Worm (Caenorhabditis elegans) whole organism, L4 larva: ENCODE results near the gene acs-6.

Source experiments
- D1046.2 ChIP-seq: fragments of 200-800 bp; sonication (Bioruptor generic); IDR thresholded peaks from 2 replicates; pipeline ENCODE4 v1.3.6; 2022; ENCODE audit warnings: missing genetic modification characterization, missing compliant biosample characterization
- R02D3.7 ChIP-seq: fragments of 150-350 bp; sonication (generic microtip); optimal IDR thresholded peaks from 3 replicates; lab custom pipeline; 2014; ENCODE audit warnings: missing biosample characterization, missing genetic modification characterization
- T26A8.4 ChIP-seq: fragments of 200-800 bp; sonication (Bioruptor generic); IDR thresholded peaks from 2 replicates; pipeline ENCODE4 v1.3.6; 2022; ENCODE audit warnings: missing genetic modification characterization, missing compliant biosample characterization
- Y48G9A.11 ChIP-seq: fragments of 200-800 bp; sonication (Bioruptor generic); IDR thresholded peaks from 2 replicates; pipeline ENCODE4 v1.3.6; 2022; ENCODE audit warnings: missing genetic modification reagents, missing genetic modification characterization, missing compliant biosample characterization
- aha-1 ChIP-seq: fragments of 150-350 bp; peaks from one replicate; lab custom pipeline; 2014; ENCODE audit warnings: missing biosample characterization, missing genetic modification characterization
- ceh-32 ChIP-seq: sonication (generic microtip); optimal IDR thresholded peaks from 2 replicates; lab custom pipeline; 2016; ENCODE audit warnings: mild to moderate bottlenecking, missing genetic modification characterization, missing compliant biosample characterization; ENCODE audit not compliant: poor library complexity
- ceh-44 ChIP-seq: fragments of 200-800 bp; sonication (Bioruptor generic); IDR thresholded peaks from 2 replicates; pipeline ENCODE4 v1.3.6; 2022; ENCODE audit warnings: missing genetic modification reagents, missing genetic modification characterization, missing compliant biosample characterization
- daf-16 ChIP-seq, 3 experiments: sonication (generic microtip); optimal IDR thresholded peaks; 2 replicates each; lab custom pipeline; 2016 to 2017; ENCODE audit warnings: missing genetic modification characterization in 3 of 3, missing genetic modification reagents in 3 of 3, mild to moderate bottlenecking in 2 of 3, missing compliant biosample characterization in 2 of 3, missing biosample characterization in 1 of 3, moderate library complexity in 1 of 3
- daf-19 ChIP-seq: fragments of 200-800 bp; sonication (Bioruptor generic); conservative IDR thresholded peaks from 2 replicates; pipeline ENCODE4 v1.3.6; 2022; ENCODE audit warnings: missing genetic modification characterization, missing compliant biosample characterization
- daf-8 ChIP-seq: fragments of 200-800 bp; sonication (Bioruptor generic); IDR thresholded peaks from 2 replicates; pipeline ENCODE4 v1.3.6; 2022; ENCODE audit warnings: missing genetic modification characterization, missing compliant biosample characterization
- dmd-8 ChIP-seq: fragments of 200-800 bp; sonication (Bioruptor generic); IDR thresholded peaks from 2 replicates; pipeline ENCODE4 v1.3.6; 2022; ENCODE audit warnings: missing genetic modification characterization, missing compliant biosample characterization
- dpl-1 ChIP-seq: fragments of 150-350 bp; optimal IDR thresholded peaks from 2 replicates; lab custom pipeline; 2014; ENCODE audit warnings: missing biosample characterization, missing genetic modification reagents, missing genetic modification characterization
- dve-1 ChIP-seq: sonication (generic microtip); optimal IDR thresholded peaks from 2 replicates; lab custom pipeline; 2017; ENCODE audit warnings: antibody characterized with exemption, mild to moderate bottlenecking, missing genetic modification characterization, missing compliant biosample characterization; ENCODE audit not compliant: insufficient read depth
- hlh-11 ChIP-seq: fragments of 200-800 bp; sonication (Bioruptor generic); optimal IDR thresholded peaks from 2 replicates; lab custom pipeline; 2018; ENCODE audit warnings: mild to moderate bottlenecking, missing genetic modification characterization, missing compliant biosample characterization
- hlh-30 ChIP-seq: sonication (generic microtip); optimal IDR thresholded peaks from 2 replicates; lab custom pipeline; 2017; ENCODE audit warnings: antibody characterized with exemption, mild to moderate bottlenecking, missing genetic modification characterization, missing compliant biosample characterization; ENCODE audit not compliant: insufficient read depth
- jun-1 ChIP-seq: fragments of 150-350 bp; optimal IDR thresholded peaks from 2 replicates; lab custom pipeline; 2014; ENCODE audit warnings: missing biosample characterization, missing genetic modification reagents, missing genetic modification characterization
- lim-7 ChIP-seq: fragments of 200-800 bp; sonication (Bioruptor generic); IDR thresholded peaks from 2 replicates; pipeline ENCODE4 v1.3.6; 2022; ENCODE audit warnings: missing genetic modification characterization, missing compliant biosample characterization
- lin-1 ChIP-seq: fragments of 200-800 bp; sonication (Bioruptor generic); IDR thresholded peaks from 2 replicates; pipeline ENCODE4 v1.3.6; 2022; ENCODE audit warnings: missing genetic modification reagents, missing genetic modification characterization, missing compliant biosample characterization
- lin-15B ChIP-seq: fragments of 150-350 bp; sonication (generic microtip); optimal IDR thresholded peaks from 3 replicates; lab custom pipeline; 2014; ENCODE audit warnings: missing biosample characterization, missing genetic modification characterization
- lin-29 ChIP-seq: fragments of 200-800 bp; sonication (Bioruptor generic); IDR thresholded peaks from 2 replicates; pipeline ENCODE4 v1.3.6; 2022; ENCODE audit warnings: missing genetic modification reagents, missing genetic modification characterization, missing compliant biosample characterization
- lsy-2 ChIP-seq, 2 experiments: fragments of 150-350 bp in 1 of 2; sonication (generic microtip) in 1 of 2; optimal IDR thresholded peaks; 2 replicates each; lab custom pipeline; 2014 to 2017; ENCODE audit warnings: missing biosample characterization in 2 of 2, missing genetic modification characterization in 2 of 2
- mxl-3 ChIP-seq: fragments of 200-800 bp; sonication (Bioruptor generic); optimal IDR thresholded peaks from 2 replicates; lab custom pipeline; 2018; ENCODE audit warnings: mild to moderate bottlenecking, missing genetic modification characterization, missing compliant biosample characterization
- nhr-102 ChIP-seq: sonication (generic microtip); optimal IDR thresholded peaks from 2 replicates; lab custom pipeline; 2016; ENCODE audit warnings: mild to moderate bottlenecking, missing genetic modification characterization, moderate library complexity, missing compliant biosample characterization
- nhr-11 ChIP-seq: fragments of 150-350 bp; optimal IDR thresholded peaks from 2 replicates; lab custom pipeline; 2014; ENCODE audit warnings: missing biosample characterization, missing genetic modification characterization
- nhr-237 ChIP-seq: sonication (generic microtip); optimal IDR thresholded peaks from 2 replicates; lab custom pipeline; 2017; ENCODE audit warnings: missing biosample characterization, missing genetic modification characterization
- nhr-28 ChIP-seq: fragments of 150-350 bp; optimal IDR thresholded peaks from 2 replicates; lab custom pipeline; 2014; ENCODE audit warnings: missing biosample characterization, missing genetic modification characterization
- nhr-41 ChIP-seq: fragments of 200-800 bp; sonication (Bioruptor generic); IDR thresholded peaks from 2 replicates; pipeline ENCODE4 v1.3.6; 2022; ENCODE audit warnings: missing genetic modification reagents, missing genetic modification characterization, missing compliant biosample characterization
- nhr-42 ChIP-seq: fragments of 200-800 bp; sonication (Bioruptor generic); IDR thresholded peaks from 2 replicates; pipeline ENCODE4 v1.3.6; 2022; ENCODE audit warnings: missing genetic modification characterization, missing compliant biosample characterization
- nhr-6 ChIP-seq: fragments of 150-350 bp; optimal IDR thresholded peaks from 2 replicates; lab custom pipeline; 2014; ENCODE audit warnings: missing biosample characterization, missing genetic modification characterization
- pha-4 ChIP-seq, 2 experiments: fragments of 150-350 bp in 1 of 2; fragments of 200-800 bp in 1 of 2; sonication (Bioruptor generic) in 1 of 2; IDR thresholded peaks in 1 of 2; optimal IDR thresholded peaks in 1 of 2; 2 replicates each; pipeline versions ENCODE4 v1.3.6 to Lab custom; 2014 to 2022; ENCODE audit warnings: missing genetic modification characterization in 2 of 2, missing genetic modification reagents in 2 of 2, missing biosample characterization in 1 of 2, missing compliant biosample characterization in 1 of 2
- php-3 ChIP-seq: fragments of 200-800 bp; sonication (Bioruptor generic); IDR thresholded peaks from 2 replicates; pipeline ENCODE4 v1.3.6; 2022; ENCODE audit warnings: missing genetic modification reagents, missing genetic modification characterization, missing compliant biosample characterization
- pqm-1 ChIP-seq: sonication (generic microtip); optimal IDR thresholded peaks from 2 replicates; lab custom pipeline; 2017; ENCODE audit warnings: missing biosample characterization, missing genetic modification characterization
- saeg-2 ChIP-seq: fragments of 200-800 bp; sonication (Bioruptor generic); IDR thresholded peaks from 2 replicates; pipeline ENCODE4 v1.3.6; 2022; ENCODE audit warnings: missing genetic modification reagents, missing genetic modification characterization, missing compliant biosample characterization
- skn-1 ChIP-seq: fragments of 150-350 bp; optimal IDR thresholded peaks from 2 replicates; lab custom pipeline; 2014; ENCODE audit warnings: missing biosample characterization, missing genetic modification characterization
- snpc-4 ChIP-seq: fragments of 150-350 bp; optimal IDR thresholded peaks from 2 replicates; lab custom pipeline; 2014; ENCODE audit warnings: missing biosample characterization, missing genetic modification characterization
- spr-3 ChIP-seq: fragments of 200-800 bp; sonication (Bioruptor generic); optimal IDR thresholded peaks from 2 replicates; lab custom pipeline; 2018; ENCODE audit warnings: mild to moderate bottlenecking, missing genetic modification characterization, missing compliant biosample characterization
- unc-130 ChIP-seq: sonication (generic microtip); optimal IDR thresholded peaks from 2 replicates; lab custom pipeline; 2016; ENCODE audit warnings: missing genetic modification reagents, missing genetic modification characterization, missing compliant biosample characterization
- unc-39 ChIP-seq: sonication (generic microtip); optimal IDR thresholded peaks from 2 replicates; lab custom pipeline; 2017; ENCODE audit warnings: missing biosample characterization, missing genetic modification characterization
- unc-62 ChIP-seq, 3 experiments: fragments of 150-350 bp in 1 of 3; sonication (generic microtip); optimal IDR thresholded peaks in 2 of 3; peaks in 1 of 3; 1 replicate in 1 of 3; 2 replicates in 2 of 3; lab custom pipeline; 2014 to 2017; ENCODE audit warnings: missing biosample characterization in 3 of 3, missing genetic modification characterization in 3 of 3, missing genetic modification reagents in 3 of 3, missing genotype in 1 of 3
- zfp-3 ChIP-seq: fragments of 200-800 bp; sonication (Bioruptor generic); conservative IDR thresholded peaks from 2 replicates; pipeline ENCODE4 v1.3.6; 2022; ENCODE audit warnings: missing genetic modification reagents, missing genetic modification characterization, missing compliant biosample characterization
- zip-2 ChIP-seq: fragments of 150-350 bp; optimal IDR thresholded peaks from 2 replicates; lab custom pipeline; 2014; ENCODE audit warnings: missing biosample characterization, missing genetic modification characterization

The acs-6 gene

ce11 chrII:7060202-7060601 is 1.6 kb upstream of the acs-6 start (continued):
- TF ChIP-seq lin-1 (GFP tag; lab: Robert Waterston, UW) = peak; percentile 70
- TF ChIP-seq mxl-3 = peak; percentile 83
- peak; percentile 58 for TF ChIP-seq pha-4 (GFP tag; IDR thresholded peaks at IDR 0.05; lab: Robert Waterston, UW)
- no peak for TF ChIP-seq pha-4 (tag; optimal IDR thresholded peaks at IDR 0.05; lab: Kevin White, UChicago)
- TF ChIP-seq spr-3 (GFP tag; lab: Kevin White, UChicago) = no peak
- TF ChIP-seq unc-130 (GFP tag; lab: Kevin White, UChicago) = no peak
- peak; percentile 96 for TF ChIP-seq php-3 (GFP tag; lab: Robert Waterston, UW)
- peak; percentile 14 for TF ChIP-seq zip-2 (tag; lab: Kevin White, UChicago)
- peak; percentile 46 for TF ChIP-seq hlh-30
- TF ChIP-seq pqm-1 (tag; lab: Kevin White, UChicago) = peak; percentile 91

DNA sequence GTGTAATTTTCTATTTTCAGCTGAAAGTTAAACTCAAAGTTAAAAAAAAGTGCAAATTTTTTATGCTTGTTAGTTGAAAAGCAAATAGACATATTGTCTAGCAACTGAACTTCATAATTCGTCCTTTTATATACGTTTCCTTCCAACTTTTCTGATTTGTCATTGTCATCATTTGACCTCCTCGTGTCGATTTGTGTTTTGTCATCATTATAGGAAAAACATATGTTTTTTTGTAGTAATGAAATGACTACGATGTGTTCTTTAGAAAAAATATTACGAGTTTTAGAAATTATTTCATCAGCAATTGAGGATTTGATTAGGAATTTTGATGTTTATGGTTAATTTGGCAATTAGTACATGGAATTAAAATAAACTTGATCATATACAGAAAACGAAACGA is 1.0 kb upstream of the acs-6 start:
- TF ChIP-seq hlh-30 (peak; percentile 41), zfp-3 (GFP tag; lab: Robert Waterston, UW) (no peak)

DNA sequence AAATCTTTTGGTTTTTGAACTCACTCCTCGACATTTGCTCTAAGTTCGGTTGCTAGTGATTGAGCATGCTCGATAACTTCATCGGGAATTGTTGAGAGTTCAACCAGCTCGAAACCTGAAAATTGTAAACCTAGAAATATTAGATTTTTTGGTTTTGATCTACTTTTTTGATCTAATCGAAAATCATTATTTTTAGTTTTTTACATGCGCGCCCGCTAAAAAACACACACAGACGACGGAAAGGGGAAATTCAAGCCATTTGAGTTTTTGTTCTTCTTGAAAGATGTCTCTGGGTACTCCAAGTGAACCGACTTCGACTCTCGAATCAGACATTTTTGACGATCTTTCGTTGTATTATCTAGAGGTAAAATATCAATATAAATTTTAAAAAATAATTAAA is 3.6 kb downstream of the acs-6 start, which contains the start of gene nos-2:
nos-2 (plus strand) TSS at position 228 of the 400 bp plus-strand sequence.
- no peak for TF ChIP-seq daf-8 (GFP tag; lab: Robert Waterston, UW)
- no peak for TF ChIP-seq daf-19 (GFP tag; lab: Robert Waterston, UW)
- no peak for TF ChIP-seq skn-1 (tag; lab: Kevin White, UChicago)
- TF ChIP-seq unc-39 (tag; lab: Kevin White, UChicago) = no peak
- TF ChIP-seq nhr-42 (GFP tag; lab: Robert Waterston, UW) = no peak
- TF ChIP-seq nhr-11 (tag; lab: Kevin White, UChicago) = no peak
- TF ChIP-seq mxl-3 = no peak
- TF ChIP-seq lin-29 (GFP tag; lab: Robert Waterston, UW) = no peak
- TF ChIP-seq lin-15B = no peak
- no peak for TF ChIP-seq nhr-102 (tag; lab: Kevin White, UChicago)
- TF ChIP-seq hlh-11 (tag; lab: Kevin White, UChicago) = no peak
- no peak for TF ChIP-seq dve-1
- no peak for TF ChIP-seq zfp-3 (GFP tag; lab: Robert Waterston, UW)
- no peak for TF ChIP-seq dmd-8
- TF ChIP-seq lim-7 (GFP tag; lab: Robert Waterston, UW) = no peak
- no peak for TF ChIP-seq ceh-32 (tag; lab: Kevin White, UChicago)
- TF ChIP-seq D1046.2 = no peak
- no peak for TF ChIP-seq nhr-41 (GFP tag; lab: Robert Waterston, UW)
- TF ChIP-seq R02D3.7 (tag; lab: Kevin White, UChicago) = no peak

DNA sequence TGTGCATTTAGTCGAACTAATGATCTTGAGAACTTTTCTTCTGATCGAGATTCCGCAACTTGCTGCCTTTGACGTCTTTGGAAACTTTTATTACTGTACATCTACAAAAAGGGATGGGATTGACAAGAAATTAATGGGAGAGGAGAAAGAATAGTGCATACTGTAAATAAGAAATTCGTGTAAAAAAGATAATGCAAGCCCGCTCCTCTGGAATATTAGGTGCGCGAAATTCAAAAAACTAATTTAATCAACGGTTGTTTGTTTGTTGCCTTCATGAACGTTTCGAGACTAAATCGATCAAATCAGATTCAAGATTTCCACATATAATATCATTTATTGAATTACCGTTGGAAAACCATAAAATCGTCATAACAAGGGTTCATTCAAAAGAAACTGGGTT is 8.0 kb downstream of the acs-6 start, which contains the start of gene him-14:
him-14 (minus strand) TSS at position 101 of the 400 bp plus-strand sequence.
- no peak for TF ChIP-seq Y48G9A.11
- peak; percentile 82 for TF ChIP-seq aha-1 (tag; lab: Kevin White, UChicago)
- TF ChIP-seq snpc-4 (tag; lab: Kevin White, UChicago) = no peak

DNA sequence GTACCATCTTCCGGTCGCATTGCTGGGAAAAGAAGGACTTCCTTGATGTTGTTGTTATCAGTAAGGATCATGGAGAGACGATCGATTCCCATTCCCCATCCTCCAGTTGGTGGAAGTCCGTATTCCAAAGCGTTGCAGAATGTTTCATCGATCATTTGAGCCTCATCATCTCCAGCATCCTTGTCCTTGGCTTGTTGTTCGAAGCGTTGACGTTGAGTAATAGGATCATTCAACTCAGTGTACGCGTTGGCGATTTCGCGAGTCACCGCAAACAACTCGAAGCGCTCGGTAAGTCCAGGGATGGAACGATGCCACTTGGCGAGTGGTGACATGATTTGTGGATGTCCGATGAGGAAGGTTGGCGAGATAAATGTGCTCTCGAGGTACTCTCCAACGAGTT is 8.6 kb downstream of the acs-6 start:
- TF ChIP-seq lim-7 (GFP tag; lab: Robert Waterston, UW) (no peak), dve-1 (no peak), saeg-2 (GFP tag; lab: Robert Waterston, UW) (no peak), lin-15B (no peak), nhr-6 (tag; lab: Kevin White, UChicago) (no peak), dpl-1 (no peak), ceh-44 (GFP tag; lab: Robert Waterston, UW) (no peak), daf-16 (GFP tag; optimal IDR thresholded peaks at IDR 0.05; lab: Kevin White, UChicago) (no peak), daf-16 (tag; optimal IDR thresholded peaks at IDR 0.05; lab: Kevin White, UChicago) (no peak), lsy-2 (tag; optimal IDR thresholded peaks at IDR 0.05; lab: Kevin White, UChicago) (no peak), nhr-237 (tag; lab: Kevin White, UChicago) (no peak), T26A8.4 (no peak), jun-1 (no peak), unc-62 (GFP tag; optimal IDR thresholded peaks at IDR 0.05 in 1 of 2; lab: Kevin White, UChicago) (no peak), unc-62 (tag; optimal IDR thresholded peaks at IDR 0.05; lab: Kevin White, UChicago) (no peak), nhr-28 (tag; lab: Kevin White, UChicago) (no peak)
